Fruit fly (Drosophila melanogaster) whole organism, embryonic: ENCODE measurements around the gene CG43094.

Experiments
- Antp ChIP-seq: fragments of 200-800 bp; sonication (Bioruptor generic); optimal IDR thresholded peaks from 3 replicates; lab custom pipeline; 2016; ENCODE audit warnings: missing biosample characterization, missing genetic modification characterization
- Atf-2 ChIP-seq: fragments of 200-800 bp; sonication (Bioruptor generic); optimal IDR thresholded peaks from 2 replicates; lab custom pipeline; 2016; ENCODE audit warnings: missing biosample characterization, missing genetic modification characterization
- Awh ChIP-seq: fragments of 200-800 bp; sonication (Bioruptor generic); IDR thresholded peaks from 2 replicates; pipeline ENCODE4, ENCODE4 v1.3.6; 2022; ENCODE audit warnings: missing biosample characterization, missing genetic modification characterization
- C15 ChIP-seq: fragments of 200-800 bp; sonication (Bioruptor generic); IDR thresholded peaks from 3 replicates; pipeline ENCODE4 v1.3.6; 2022; ENCODE audit warnings: missing biosample characterization, missing genetic modification characterization
- CG10147 ChIP-seq: fragments of 200-800 bp; sonication (Bioruptor generic); optimal IDR thresholded peaks from 2 replicates; lab custom pipeline; 2019; ENCODE audit warnings: missing biosample characterization, mild to moderate bottlenecking, missing genetic modification characterization, moderate library complexity
- CG10267 ChIP-seq: fragments of 200-800 bp; sonication (Bioruptor generic); optimal IDR thresholded peaks from 2 replicates; lab custom pipeline; 2018; ENCODE audit warnings: missing biosample characterization, mild to moderate bottlenecking, missing genetic modification characterization, moderate library complexity
- CG10979 ChIP-seq: fragments of 200-800 bp; sonication (Bioruptor generic); optimal IDR thresholded peaks from 2 replicates; lab custom pipeline; 2018; ENCODE audit warnings: missing biosample characterization, mild to moderate bottlenecking, missing genetic modification characterization, moderate library complexity
- CG11560 ChIP-seq: fragments of 200-800 bp; sonication (Bioruptor generic); IDR thresholded peaks from 3 replicates; pipeline ENCODE4 v1.3.6; 2022; ENCODE audit warnings: missing biosample characterization, missing genetic modification characterization
- CG12219 ChIP-seq: fragments of 200-800 bp; sonication (Bioruptor generic); optimal IDR thresholded peaks from 3 replicates; lab custom pipeline; 2018; ENCODE audit warnings: missing biosample characterization, mild to moderate bottlenecking, missing genetic modification characterization
- CG12659 ChIP-seq: fragments of 200-800 bp; sonication (Bioruptor generic); optimal IDR thresholded peaks from 3 replicates; lab custom pipeline; 2017; ENCODE audit warnings: mild to moderate bottlenecking, missing biosample characterization, missing genetic modification reagents, missing genetic modification characterization
- CG17802 ChIP-seq: fragments of 200-800 bp; sonication (Bioruptor generic); optimal IDR thresholded peaks from 2 replicates; lab custom pipeline; 2018; ENCODE audit warnings: missing biosample characterization, mild to moderate bottlenecking, missing genetic modification characterization, moderate library complexity
- CG1792 ChIP-seq: fragments of 200-800 bp; sonication (Bioruptor generic); optimal IDR thresholded peaks from 2 replicates; lab custom pipeline; 2016; ENCODE audit warnings: missing biosample characterization, missing genetic modification characterization
- CG18599 ChIP-seq: fragments of 200-800 bp; sonication (Bioruptor generic); optimal IDR thresholded peaks from 3 replicates; lab custom pipeline; 2017; ENCODE audit warnings: missing biosample characterization, missing genetic modification characterization, mild to moderate bottlenecking, moderate library complexity, missing genetic modification reagents
- CG2116 ChIP-seq: fragments of 200-800 bp; sonication (Bioruptor generic); optimal IDR thresholded peaks from 3 replicates; lab custom pipeline; 2018; ENCODE audit warnings: missing biosample characterization, mild to moderate bottlenecking, missing genetic modification characterization
- CG2875 ChIP-seq: fragments of 200-800 bp; sonication (Bioruptor generic); optimal IDR thresholded peaks from 2 replicates; lab custom pipeline; 2017; ENCODE audit warnings: missing biosample characterization, mild to moderate bottlenecking, missing genetic modification characterization, missing genetic modification reagents
- CG34376 ChIP-seq: fragments of 200-800 bp; sonication (Bioruptor generic); optimal IDR thresholded peaks from 2 replicates; lab custom pipeline; 2018; ENCODE audit warnings: missing biosample characterization, mild to moderate bottlenecking, missing genetic modification characterization
- CG4404 ChIP-seq: fragments of 200-800 bp; sonication (Bioruptor generic); IDR thresholded peaks from 2 replicates; pipeline ENCODE4 v1.3.6; 2022; ENCODE audit warnings: missing biosample characterization, missing genetic modification characterization
- CG4617 ChIP-seq: fragments of 200-800 bp; sonication (Bioruptor generic); optimal IDR thresholded peaks from 3 replicates; lab custom pipeline; 2016; ENCODE audit warnings: missing biosample characterization, missing genetic modification characterization, borderline replicate concordance
- CG6654 ChIP-seq: fragments of 200-800 bp; sonication (Bioruptor generic); optimal IDR thresholded peaks from 2 replicates; lab custom pipeline; 2017; ENCODE audit warnings: missing biosample characterization, mild to moderate bottlenecking, missing genetic modification characterization
- CG6765 ChIP-seq: fragments of 200-800 bp; sonication (Bioruptor generic); optimal IDR thresholded peaks from 3 replicates; lab custom pipeline; 2017; ENCODE audit warnings: missing biosample characterization, mild to moderate bottlenecking, missing genetic modification characterization
- CG9215 ChIP-seq: fragments of 200-800 bp; sonication (Bioruptor generic); IDR thresholded peaks from 2 replicates; pipeline ENCODE4 v1.3.6; 2022; ENCODE audit warnings: missing biosample characterization, missing genetic modification characterization
- CG9437 ChIP-seq: fragments of 200-800 bp; sonication (Bioruptor generic); optimal IDR thresholded peaks from 2 replicates; lab custom pipeline; 2018; ENCODE audit warnings: missing biosample characterization, mild to moderate bottlenecking, missing genetic modification characterization
- CG9797 ChIP-seq: fragments of 200-800 bp; sonication (Bioruptor generic); optimal IDR thresholded peaks from 3 replicates; lab custom pipeline; 2018; ENCODE audit warnings: missing biosample characterization, mild to moderate bottlenecking, missing genetic modification characterization
- D19A ChIP-seq: fragments of 200-800 bp; optimal IDR thresholded peaks from 3 replicates; lab custom pipeline; 2019; ENCODE audit warnings: missing biosample characterization, mild to moderate bottlenecking, missing genetic modification characterization, moderate library complexity
- E2f1 ChIP-seq: fragments of 200-800 bp; sonication (Bioruptor generic); IDR thresholded peaks from 2 replicates; pipeline ENCODE4 v1.3.6; 2022; ENCODE audit warnings: missing biosample characterization, missing genetic modification characterization
- Ets97D ChIP-seq: fragments of 200-800 bp; sonication (Bioruptor generic); optimal IDR thresholded peaks from 3 replicates; lab custom pipeline; 2016; ENCODE audit warnings: missing biosample characterization, missing genetic modification characterization
- HHEX ChIP-seq: fragments of 200-800 bp; sonication (Bioruptor generic); optimal IDR thresholded peaks from 3 replicates; lab custom pipeline; 2017; ENCODE audit warnings: missing biosample characterization, mild to moderate bottlenecking, missing genetic modification characterization, missing genetic modification reagents
- Mes4 ChIP-seq: fragments of 200-800 bp; sonication (Bioruptor generic); optimal IDR thresholded peaks from 2 replicates; lab custom pipeline; 2016; ENCODE audit warnings: missing biosample characterization, missing genetic modification characterization
- NC2α ChIP-seq: fragments of 200-800 bp; sonication (Bioruptor generic); optimal IDR thresholded peaks from 2 replicates; lab custom pipeline; 2016; ENCODE audit warnings: missing biosample characterization, missing genetic modification characterization
- Sox100B ChIP-seq: fragments of 200-800 bp; sonication (Bioruptor generic); optimal IDR thresholded peaks from 3 replicates; lab custom pipeline; 2018; ENCODE audit warnings: missing biosample characterization, mild to moderate bottlenecking, missing genetic modification characterization
- Stat92E ChIP-seq, 3 experiments: fragments of >200 bp in 2 of 3; fragments of 200-800 bp in 1 of 3; sonication (Bioruptor generic) in 1 of 3; optimal IDR thresholded peaks; 2 replicates each; lab custom pipeline; 2017 to 2019; ENCODE audit warnings: missing biosample characterization in 3 of 3, missing genetic modification characterization in 3 of 3, mild to moderate bottlenecking in 1 of 3, moderate library complexity in 1 of 3
- Taf1 ChIP-seq: fragments of 200-800 bp; sonication (Bioruptor generic); IDR thresholded peaks from 2 replicates; pipeline ENCODE4 v1.3.6; 2022; ENCODE audit warnings: missing biosample characterization, missing genetic modification characterization
- bbx ChIP-seq: fragments of 200-800 bp; sonication (Bioruptor generic); IDR thresholded peaks from 2 replicates; pipeline ENCODE4 v1.3.6; 2022; ENCODE audit warnings: missing biosample characterization, missing genetic modification characterization; ENCODE audit not compliant: partially characterized antibody
- bigmax ChIP-seq: fragments of 200-800 bp; sonication (Bioruptor generic); optimal IDR thresholded peaks from 2 replicates; lab custom pipeline; 2018; ENCODE audit warnings: missing biosample characterization, mild to moderate bottlenecking, missing genetic modification characterization
- bsh ChIP-seq, 2 experiments: fragments of 200-800 bp; sonication (Bioruptor generic); optimal IDR thresholded peaks; 2 replicates each; lab custom pipeline; 2017 to 2018; ENCODE audit warnings: mild to moderate bottlenecking in 2 of 2, missing biosample characterization in 2 of 2, missing genetic modification characterization in 2 of 2, moderate library complexity in 1 of 2
- ci ChIP-seq: fragments of 200-800 bp; sonication (Bioruptor generic); IDR thresholded peaks from 3 replicates; pipeline ENCODE4 v1.3.6; 2022; ENCODE audit warnings: missing biosample characterization, missing genetic modification characterization
- crc ChIP-seq: fragments of 200-800 bp; sonication (Bioruptor generic); optimal IDR thresholded peaks from 2 replicates; lab custom pipeline; 2016; ENCODE audit warnings: missing biosample characterization, missing genetic modification characterization
- eyg ChIP-seq: fragments of 200-800 bp; sonication (Bioruptor generic); optimal IDR thresholded peaks from 3 replicates; lab custom pipeline; 2016; ENCODE audit warnings: missing biosample characterization, missing genetic modification characterization
- gcm ChIP-seq: fragments of 200-800 bp; sonication (Bioruptor generic); optimal IDR thresholded peaks from 2 replicates; lab custom pipeline; 2019; ENCODE audit warnings: missing biosample characterization, mild to moderate bottlenecking, missing genetic modification characterization, moderate library complexity
- kah ChIP-seq: fragments of 200-800 bp; sonication (Bioruptor generic); optimal IDR thresholded peaks from 2 replicates; lab custom pipeline; 2018; ENCODE audit warnings: missing biosample characterization, mild to moderate bottlenecking, missing genetic modification characterization
- org-1 ChIP-seq: fragments of 200-800 bp; sonication (Bioruptor generic); optimal IDR thresholded peaks from 2 replicates; lab custom pipeline; 2017; ENCODE audit warnings: missing biosample characterization, missing genetic modification characterization
- pb ChIP-seq: fragments of 200-800 bp; sonication (Bioruptor generic); optimal IDR thresholded peaks from 3 replicates; lab custom pipeline; 2016; ENCODE audit warnings: missing biosample characterization, missing genetic modification characterization
- pum ChIP-seq: fragments of 200-800 bp; sonication (Bioruptor generic); optimal IDR thresholded peaks from 2 replicates; lab custom pipeline; 2016; ENCODE audit warnings: missing biosample characterization, missing genetic modification characterization
- pzg ChIP-seq: fragments of 200-800 bp; sonication (Bioruptor generic); optimal IDR thresholded peaks from 3 replicates; lab custom pipeline; 2018; ENCODE audit warnings: missing biosample characterization, mild to moderate bottlenecking, missing genetic modification characterization, moderate library complexity
- repo ChIP-seq: fragments of 200-800 bp; sonication (Bioruptor generic); optimal IDR thresholded peaks from 2 replicates; lab custom pipeline; 2016; ENCODE audit warnings: missing biosample characterization, missing genetic modification characterization
- sd ChIP-seq: fragments of 200-800 bp; sonication (Bioruptor generic); optimal IDR thresholded peaks from 3 replicates; lab custom pipeline; 2018; ENCODE audit warnings: missing biosample characterization, mild to moderate bottlenecking, missing genetic modification characterization, moderate library complexity
- slbo ChIP-seq: fragments of 200-800 bp; sonication (Bioruptor generic); IDR thresholded peaks from 2 replicates; pipeline ENCODE4 v1.3.6; 2022; ENCODE audit warnings: missing biosample characterization, missing genetic modification characterization
- tgo ChIP-seq: fragments of 200-800 bp; sonication (Bioruptor generic); IDR thresholded peaks from 3 replicates; pipeline ENCODE4 v1.3.6; 2022; ENCODE audit warnings: missing biosample characterization, missing genetic modification characterization
- tup ChIP-seq: fragments of 200-800 bp; sonication (Bioruptor generic); optimal IDR thresholded peaks from 2 replicates; lab custom pipeline; 2016; ENCODE audit warnings: missing biosample characterization, mild to moderate bottlenecking, missing genetic modification characterization, moderate library complexity
- wor ChIP-seq: fragments of 200-800 bp; sonication (Bioruptor generic); IDR thresholded peaks from 2 replicates; pipeline ENCODE4 v1.3.6; 2022; ENCODE audit warnings: missing biosample characterization, missing genetic modification characterization
- zf30C ChIP-seq: fragments of 200-800 bp; sonication (Bioruptor generic); optimal IDR thresholded peaks from 3 replicates; lab custom pipeline; 2018; ENCODE audit warnings: missing biosample characterization, mild to moderate bottlenecking, missing genetic modification characterization

Gene CG43094

DNA sequence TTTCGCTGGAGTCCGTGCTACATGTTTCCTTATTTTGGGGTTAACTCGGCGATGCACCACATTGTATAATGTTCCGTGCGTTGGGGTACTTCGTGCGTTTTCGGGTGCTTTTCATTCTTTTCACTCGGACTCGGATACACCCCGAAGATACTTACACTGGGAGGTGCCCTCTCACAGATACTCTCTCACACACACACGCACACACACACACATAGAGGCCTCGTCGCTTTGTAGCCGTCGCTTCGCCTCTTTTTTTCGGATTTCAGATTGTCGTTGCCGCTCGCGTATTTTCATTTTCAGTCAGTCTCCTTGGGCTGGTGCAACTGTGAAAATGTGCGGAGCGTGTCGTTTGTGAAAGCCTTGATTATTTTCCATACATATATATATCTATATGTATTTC is 10.6 kb upstream of the CG43094 start (continued):
- no peak for TF ChIP-seq Antp
- TF ChIP-seq CG1792, result no peak
- peak in 1 of 2 experiments; percentile 14 for TF ChIP-seq bsh (GFP tag; optimal IDR thresholded peaks at IDR 0.05; lab: Kevin White, UChicago)
- no peak for TF ChIP-seq HHEX
- no peak for TF ChIP-seq C15 (GFP tag; lab: Robert Waterston, UW)
- peak; percentile 2 for TF ChIP-seq gcm (GFP tag; lab: Kevin White, UChicago)
- peak; percentile 49 for TF ChIP-seq CG10147 (GFP tag; lab: Kevin White, UChicago)
- no peak for TF ChIP-seq eyg (GFP tag; lab: Kevin White, UChicago)
- TF ChIP-seq D19A (tag; lab: Kevin White, UChicago), result no peak
- no peak for TF ChIP-seq Taf1 (GFP tag; lab: Robert Waterston, UW)
- TF ChIP-seq Atf-2, result no peak
- no peak for TF ChIP-seq pb
- no peak for TF ChIP-seq CG6654 (GFP tag; lab: Kevin White, UChicago)
- no peak for TF ChIP-seq CG4617 (GFP tag; lab: Kevin White, UChicago)
- TF ChIP-seq CG17802 (tag; lab: Kevin White, UChicago), result no peak
- peak; percentile 28 for TF ChIP-seq CG12219 (GFP tag; lab: Kevin White, UChicago)
- TF ChIP-seq bigmax (GFP tag; lab: Kevin White, UChicago), result peak; percentile 43
- no peak for TF ChIP-seq CG2116
- no peak for TF ChIP-seq CG4404 (GFP tag; lab: Robert Waterston, UW)
- TF ChIP-seq pum (GFP tag; lab: Kevin White, UChicago), result no peak
- no peak for TF ChIP-seq CG9437 (GFP tag; lab: Kevin White, UChicago)
- no peak for TF ChIP-seq bbx
- no peak for TF ChIP-seq CG2875 (GFP tag; lab: Kevin White, UChicago)
- no peak for TF ChIP-seq NC2α (GFP tag; lab: Kevin White, UChicago)
- TF ChIP-seq tgo (GFP tag; lab: Robert Waterston, UW), result no peak
- TF ChIP-seq CG9215 (GFP tag; lab: Robert Waterston, UW), result no peak
- TF ChIP-seq crc (GFP tag; lab: Kevin White, UChicago), result no peak
- TF ChIP-seq CG12659 (GFP tag; lab: Kevin White, UChicago), result peak; percentile 5
- TF ChIP-seq repo (GFP tag; lab: Kevin White, UChicago), result no peak
- TF ChIP-seq sd (tag; lab: Kevin White, UChicago), result peak; percentile 22
- TF ChIP-seq pzg (GFP tag; lab: Kevin White, UChicago), result no peak
- TF ChIP-seq Sox100B, result no peak
- no peak for TF ChIP-seq CG9797 (GFP tag; lab: Kevin White, UChicago)
- TF ChIP-seq org-1, result no peak
- peak in 1 of 3 experiments; percentile 36 for TF ChIP-seq Stat92E (GFP tag; optimal IDR thresholded peaks at IDR 0.05; lab: Kevin White, UChicago)
- peak; percentile 83; the same call in 2 of the 3 replicates for TF ChIP-seq ci (GFP tag; lab: Robert Waterston, UW)
- no peak for TF ChIP-seq tup (GFP tag; lab: Kevin White, UChicago)
- TF ChIP-seq CG10267 (tag; lab: Kevin White, UChicago), result no peak
- TF ChIP-seq CG34376 (GFP tag; lab: Kevin White, UChicago), result no peak
- no peak for TF ChIP-seq CG11560 (tag; lab: Robert Waterston, UW)
- TF ChIP-seq slbo, result no peak
- TF ChIP-seq CG18599 (GFP tag; lab: Kevin White, UChicago), result no peak
- no peak for TF ChIP-seq Mes4
- TF ChIP-seq Ets97D (GFP tag; lab: Kevin White, UChicago), result no peak
- no peak for TF ChIP-seq zf30C
- TF ChIP-seq Awh, result no peak
- no peak for TF ChIP-seq wor
- TF ChIP-seq CG6765 (GFP tag; lab: Kevin White, UChicago), result peak; percentile 41
- TF ChIP-seq E2f1 (GFP tag; lab: Robert Waterston, UW), result no peak
- TF ChIP-seq kah (GFP tag; lab: Kevin White, UChicago), result peak; percentile 17
- no peak for TF ChIP-seq CG10979 (tag; lab: Kevin White, UChicago)
